Fruit fly (Drosophila melanogaster) whole organism, prepupa: Measurements from ENCODE around the gene CG9674.
A peak's percentile ranks its signal among the peaks of the same experiment; 100 is the strongest.

ENCODE experiments used
- CG10631 ChIP-seq: fragments of 200-800 bp; sonication (Bioruptor generic); optimal IDR thresholded peaks from 2 replicates; lab custom pipeline; 2016; ENCODE audit warnings: missing biosample characterization, missing genetic modification characterization
- CG11762 ChIP-seq: fragments of 200-800 bp; sonication (Bioruptor generic); optimal IDR thresholded peaks from 3 replicates; lab custom pipeline; 2016; ENCODE audit warnings: missing biosample characterization, missing genetic modification characterization; ENCODE audit not compliant: insufficient read depth
- CG11902 ChIP-seq: fragments of 200-800 bp; sonication (Bioruptor generic); optimal IDR thresholded peaks from 3 replicates; lab custom pipeline; 2016; ENCODE audit warnings: missing biosample characterization, missing genetic modification characterization
- CG15336 ChIP-seq: fragments of 200-800 bp; sonication (Bioruptor generic); IDR thresholded peaks from 2 replicates; pipeline ENCODE4 v1.3.6; 2022; ENCODE audit warnings: missing biosample characterization, missing genetic modification characterization
- CG1621 ChIP-seq: fragments of 200-800 bp; sonication (Bioruptor generic); optimal IDR thresholded peaks from 3 replicates; lab custom pipeline; 2018; ENCODE audit warnings: missing biosample characterization, mild to moderate bottlenecking, missing genetic modification characterization
- CG16779 ChIP-seq: fragments of 200-800 bp; sonication (Bioruptor generic); optimal IDR thresholded peaks from 3 replicates; lab custom pipeline; 2017; ENCODE audit warnings: missing biosample characterization, mild to moderate bottlenecking, missing genetic modification characterization
- CG3032 ChIP-seq: fragments of 200-800 bp; optimal IDR thresholded peaks from 2 replicates; lab custom pipeline; 2019; ENCODE audit warnings: missing biosample characterization, mild to moderate bottlenecking, missing genetic modification characterization, moderate library complexity
- CG32006 ChIP-seq: fragments of 200-800 bp; sonication (Bioruptor generic); optimal IDR thresholded peaks from 3 replicates; lab custom pipeline; 2017; ENCODE audit warnings: missing biosample characterization, mild to moderate bottlenecking, missing genetic modification characterization
- CG34406 ChIP-seq: fragments of 200-800 bp; sonication (Bioruptor generic); optimal IDR thresholded peaks from 3 replicates; lab custom pipeline; 2016; ENCODE audit warnings: missing biosample characterization, missing genetic modification characterization
- CG3919 ChIP-seq: fragments of 200-800 bp; sonication (Bioruptor generic); optimal IDR thresholded peaks from 3 replicates; lab custom pipeline; 2016; ENCODE audit warnings: missing biosample characterization, missing genetic modification characterization
- CG6792 ChIP-seq: fragments of 200-800 bp; sonication (Bioruptor generic); optimal IDR thresholded peaks from 3 replicates; lab custom pipeline; 2016; ENCODE audit warnings: missing biosample characterization, missing genetic modification characterization
- CG6808 ChIP-seq: fragments of 200-800 bp; sonication (Bioruptor generic); optimal IDR thresholded peaks from 3 replicates; lab custom pipeline; 2017; ENCODE audit warnings: missing biosample characterization, missing genetic modification characterization, mild to moderate bottlenecking, moderate library complexity, missing genetic modification reagents
- CG6854 ChIP-seq: fragments of 200-800 bp; sonication (Bioruptor generic); optimal IDR thresholded peaks from 2 replicates; lab custom pipeline; 2017; ENCODE audit warnings: missing biosample characterization, mild to moderate bottlenecking, missing genetic modification characterization
- CG7368 ChIP-seq: fragments of 200-800 bp; sonication (Bioruptor generic); optimal IDR thresholded peaks from 3 replicates; lab custom pipeline; 2016; ENCODE audit warnings: missing biosample characterization, missing genetic modification characterization
- CG8119 ChIP-seq: fragments of 200-800 bp; sonication (Bioruptor generic); IDR thresholded peaks from 3 replicates; pipeline ENCODE4 v1.3.6; 2022; ENCODE audit warnings: missing biosample characterization, missing genetic modification characterization
- CG8319 ChIP-seq: fragments of 200-800 bp; sonication (Bioruptor generic); optimal IDR thresholded peaks from 3 replicates; lab custom pipeline; 2016; ENCODE audit warnings: missing biosample characterization, missing genetic modification characterization
- CG8632 ChIP-seq: fragments of 200-800 bp; sonication (Bioruptor generic); optimal IDR thresholded peaks from 3 replicates; lab custom pipeline; 2016; ENCODE audit warnings: missing biosample characterization, missing genetic modification characterization
- CG9139 ChIP-seq: fragments of 200-800 bp; sonication (Bioruptor generic); optimal IDR thresholded peaks from 3 replicates; lab custom pipeline; 2017; ENCODE audit warnings: missing biosample characterization, mild to moderate bottlenecking, missing genetic modification characterization
- Eip75B ChIP-seq: fragments of 200-800 bp; sonication (Bioruptor generic); optimal IDR thresholded peaks from 3 replicates; lab custom pipeline; 2016; ENCODE audit warnings: missing biosample characterization, missing genetic modification characterization
- Eip93F ChIP-seq: fragments of 200-800 bp; sonication (Bioruptor generic); optimal IDR thresholded peaks from 2 replicates; lab custom pipeline; 2016; ENCODE audit warnings: missing biosample characterization, mild to moderate bottlenecking, missing genetic modification characterization
- Ets21C ChIP-seq: fragments of 200-800 bp; sonication (Bioruptor generic); optimal IDR thresholded peaks from 3 replicates; lab custom pipeline; 2016; ENCODE audit warnings: missing biosample characterization, missing genetic modification characterization
- Gug ChIP-seq: fragments of 200-800 bp; sonication (Bioruptor generic); IDR thresholded peaks from 2 replicates; pipeline ENCODE4 v1.3.6; 2022; ENCODE audit warnings: missing biosample characterization, missing genetic modification characterization
- Hr39 ChIP-seq: fragments of 200-800 bp; sonication (Bioruptor generic); optimal IDR thresholded peaks from 2 replicates; lab custom pipeline; 2016; ENCODE audit warnings: missing biosample characterization, missing genetic modification characterization
- Hr4 ChIP-seq: fragments of 200-800 bp; sonication (Bioruptor generic); optimal IDR thresholded peaks from 3 replicates; lab custom pipeline; 2016; ENCODE audit warnings: missing biosample characterization, missing genetic modification characterization
- Lpt ChIP-seq: fragments of 200-800 bp; sonication (Bioruptor generic); optimal IDR thresholded peaks from 3 replicates; lab custom pipeline; 2016; ENCODE audit warnings: missing biosample characterization, missing genetic modification characterization
- Met ChIP-seq: fragments of 200-800 bp; sonication (Bioruptor generic); optimal IDR thresholded peaks from 3 replicates; lab custom pipeline; 2016; ENCODE audit warnings: missing biosample characterization, missing genetic modification characterization
- OdsH ChIP-seq: fragments of 200-800 bp; sonication (Bioruptor generic); optimal IDR thresholded peaks from 3 replicates; lab custom pipeline; 2016; ENCODE audit warnings: missing biosample characterization, missing genetic modification characterization
- Smox ChIP-seq: fragments of 200-800 bp; sonication (Bioruptor generic); optimal IDR thresholded peaks from 3 replicates; lab custom pipeline; 2016; ENCODE audit warnings: missing biosample characterization, missing genetic modification characterization
- Sox102F ChIP-seq: fragments of 200-800 bp; sonication (Bioruptor generic); optimal IDR thresholded peaks from 2 replicates; lab custom pipeline; 2016; ENCODE audit warnings: missing biosample characterization, mild to moderate bottlenecking, missing genetic modification characterization
- Sox14 ChIP-seq: fragments of 200-800 bp; sonication (Bioruptor generic); optimal IDR thresholded peaks from 3 replicates; lab custom pipeline; 2016; ENCODE audit warnings: missing biosample characterization, missing genetic modification characterization
- Sox15 ChIP-seq: fragments of 200-800 bp; sonication (Bioruptor generic); optimal IDR thresholded peaks from 3 replicates; lab custom pipeline; 2016; ENCODE audit warnings: missing biosample characterization, missing genetic modification characterization
- acj6 ChIP-seq: fragments of 200-800 bp; sonication (Bioruptor generic); optimal IDR thresholded peaks from 3 replicates; lab custom pipeline; 2016; ENCODE audit warnings: missing biosample characterization, missing genetic modification characterization
- cyc ChIP-seq: fragments of 200-800 bp; sonication (Bioruptor generic); optimal IDR thresholded peaks from 3 replicates; lab custom pipeline; 2016; ENCODE audit warnings: missing biosample characterization, missing genetic modification characterization
- dac ChIP-seq: fragments of 200-800 bp; sonication (Bioruptor generic); optimal IDR thresholded peaks from 2 replicates; lab custom pipeline; 2017; ENCODE audit warnings: missing biosample characterization, mild to moderate bottlenecking, missing genetic modification characterization
- eg ChIP-seq: fragments of 200-800 bp; sonication (Bioruptor generic); IDR thresholded peaks from 3 replicates; pipeline ENCODE4 v1.3.6; 2022; ENCODE audit warnings: missing biosample characterization, missing genetic modification characterization
- esn ChIP-seq: fragments of 200-800 bp; sonication (Bioruptor generic); optimal IDR thresholded peaks from 2 replicates; lab custom pipeline; 2016; ENCODE audit warnings: missing biosample characterization, mild to moderate bottlenecking, missing genetic modification characterization, moderate library complexity
- fd59A ChIP-seq: fragments of 200-800 bp; sonication (Bioruptor generic); optimal IDR thresholded peaks from 2 replicates; lab custom pipeline; 2017; ENCODE audit warnings: missing biosample characterization, mild to moderate bottlenecking, missing genetic modification characterization, missing genetic modification reagents
- fd85E ChIP-seq: fragments of 200-800 bp; sonication (Bioruptor generic); optimal IDR thresholded peaks from 3 replicates; lab custom pipeline; 2016; ENCODE audit warnings: missing biosample characterization, missing genetic modification characterization
- fkh ChIP-seq: fragments of 200-800 bp; sonication (Bioruptor generic); optimal IDR thresholded peaks from 3 replicates; lab custom pipeline; 2017; ENCODE audit warnings: missing biosample characterization, mild to moderate bottlenecking, missing genetic modification characterization, moderate library complexity
- lz ChIP-seq: fragments of 200-800 bp; sonication (Bioruptor generic); optimal IDR thresholded peaks from 3 replicates; lab custom pipeline; 2016; ENCODE audit warnings: missing biosample characterization, missing genetic modification characterization
- pdm3 ChIP-seq: fragments of 200-800 bp; sonication (Bioruptor generic); optimal IDR thresholded peaks from 3 replicates; lab custom pipeline; 2016; ENCODE audit warnings: missing biosample characterization, missing genetic modification characterization
- salr ChIP-seq, 2 experiments: fragments of 200-800 bp; sonication (Bioruptor generic); optimal IDR thresholded peaks; 3 replicates each; lab custom pipeline; 2016 to 2018; ENCODE audit warnings: missing biosample characterization in 2 of 2, missing genetic modification characterization in 2 of 2, mild to moderate bottlenecking in 1 of 2
- spab ChIP-seq: fragments of 200-800 bp; sonication (Bioruptor generic); optimal IDR thresholded peaks from 2 replicates; lab custom pipeline; 2017; ENCODE audit warnings: missing biosample characterization, mild to moderate bottlenecking, missing genetic modification characterization, missing genetic modification reagents
- ss ChIP-seq, 2 experiments: fragments of 200-800 bp; sonication (Bioruptor generic); optimal IDR thresholded peaks; 2 replicates in 1 of 2; 3 replicates in 1 of 2; lab custom pipeline; 2017 to 2018; ENCODE audit warnings: mild to moderate bottlenecking in 2 of 2, missing biosample characterization in 2 of 2, missing genetic modification characterization in 2 of 2, moderate library complexity in 1 of 2
- svp ChIP-seq: fragments of 200-800 bp; sonication (Bioruptor generic); peaks from one replicate; lab custom pipeline; 2016; ENCODE audit warnings: missing biosample characterization, missing genetic modification characterization
- topi ChIP-seq: fragments of 200-800 bp; sonication (Bioruptor generic); optimal IDR thresholded peaks from 3 replicates; lab custom pipeline; 2016; ENCODE audit warnings: missing biosample characterization, missing genetic modification characterization
- vri ChIP-seq: fragments of 200-800 bp; sonication (Bioruptor generic); optimal IDR thresholded peaks from 3 replicates; lab custom pipeline; 2016; ENCODE audit warnings: missing biosample characterization, mild to moderate bottlenecking, missing genetic modification characterization

CG9674 gene

DNA sequence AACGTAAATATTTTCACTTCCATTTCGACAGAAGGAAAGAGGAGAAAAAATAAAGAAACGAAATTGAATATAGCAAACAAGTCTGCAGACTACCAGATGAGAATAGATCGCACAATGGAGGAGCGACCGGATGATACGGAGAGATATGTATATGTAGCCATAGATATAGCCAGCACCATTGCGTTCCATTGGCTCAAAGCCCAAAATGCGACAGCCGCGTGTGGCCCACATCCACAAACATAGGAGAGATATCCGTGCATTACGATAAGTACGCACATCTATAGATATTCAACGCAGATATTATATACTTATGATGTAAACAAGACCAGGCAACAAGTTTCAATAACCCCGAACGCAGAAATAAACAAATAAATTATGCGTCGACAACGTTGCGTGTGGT lies 4.3 kb downstream of the CG9674 start:
- TF ChIP-seq ss (GFP tag; optimal IDR thresholded peaks at IDR 0.05; lab: Kevin White, UChicago) (peak; percentile 43 to 58), svp (GFP tag; lab: Kevin White, UChicago) (no peak), CG32006 (GFP tag; lab: Kevin White, UChicago) (no peak), CG16779 (no peak), eg (GFP tag; lab: Robert Waterston, UW) (no peak), CG3032 (no peak), Smox (GFP tag; lab: Kevin White, UChicago) (no peak), CG9139 (peak; percentile 39), CG3919 (GFP tag; lab: Kevin White, UChicago) (no peak), CG10631 (GFP tag; lab: Kevin White, UChicago) (no peak), CG6808 (GFP tag; lab: Kevin White, UChicago) (peak; percentile 50), fkh (GFP tag; lab: Kevin White, UChicago) (no peak), CG1621 (no peak), OdsH (GFP tag; lab: Kevin White, UChicago) (no peak)

DNA sequence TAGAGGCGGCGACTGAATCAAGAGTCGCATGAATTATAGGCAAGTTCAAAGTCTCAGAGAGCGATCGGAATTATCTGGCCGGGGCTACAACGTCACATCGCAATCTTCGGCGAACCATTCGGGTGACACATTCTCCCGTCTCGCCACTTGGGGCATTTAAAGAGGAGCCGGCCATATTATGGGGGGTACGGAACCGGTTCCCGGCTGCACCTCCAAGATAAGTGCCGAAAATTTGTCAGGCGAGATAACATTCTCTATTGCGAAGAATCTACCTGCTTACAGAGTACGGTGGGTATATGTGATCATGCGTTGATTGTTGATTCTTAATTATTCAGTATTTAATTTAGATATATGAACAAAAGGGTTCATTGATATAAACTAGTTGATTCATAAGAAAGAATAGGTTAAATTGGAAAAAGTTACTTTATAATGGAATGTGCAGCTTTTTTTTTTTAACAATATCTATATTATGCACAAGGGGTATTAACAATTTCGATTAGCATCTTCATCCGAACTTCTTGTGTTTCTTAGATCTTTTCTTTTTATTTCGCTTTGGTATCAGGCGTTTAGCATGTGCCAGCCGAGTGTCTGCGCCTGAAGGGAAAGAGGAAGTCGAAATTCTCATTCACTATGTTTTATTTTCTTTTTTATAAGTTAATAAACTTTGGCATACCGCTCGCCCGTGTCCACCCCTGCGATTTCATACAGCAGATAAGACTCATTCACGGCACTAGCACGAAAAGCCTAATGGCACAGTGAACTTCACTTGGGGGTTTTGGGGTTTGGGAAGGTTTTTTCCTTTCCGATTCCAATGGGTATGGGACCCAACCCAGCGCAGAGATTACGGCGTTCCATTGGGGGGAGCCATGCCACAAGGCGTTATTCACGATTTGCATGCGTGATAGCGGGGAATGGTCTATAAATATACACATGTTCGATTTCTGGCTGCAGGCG lies 5.8 kb downstream of the CG9674 start:
- TF ChIP-seq CG8319 (GFP tag; lab: Kevin White, UChicago) (no peak), fd59A (no peak), CG16779 (no peak), Eip93F (GFP tag; lab: Kevin White, UChicago) (peak; percentile 41), CG8119 (GFP tag; lab: Robert Waterston, UW) (0 out of 3 replicates have a peak, but pooled peaks have one; percentile 13), CG6792 (no peak), topi (GFP tag; lab: Kevin White, UChicago) (peak; percentile 46), vri (peak; percentile 88), lz (GFP tag; lab: Kevin White, UChicago) (peak; percentile 39), CG10631 (GFP tag; lab: Kevin White, UChicago) (no peak), eg (GFP tag; lab: Robert Waterston, UW) (no peak), spab (no peak), CG6808 (GFP tag; lab: Kevin White, UChicago) (peak; percentile 51), CG32006 (GFP tag; lab: Kevin White, UChicago) (peak; percentile 68), CG3919 (GFP tag; lab: Kevin White, UChicago) (no peak), CG1621 (no peak), pdm3 (GFP tag; lab: Kevin White, UChicago) (peak; percentile 37), Met (GFP tag; lab: Kevin White, UChicago) (peak; percentile 64), Hr4 (peak; percentile 53), CG8632 (no peak), Sox102F (GFP tag; lab: Kevin White, UChicago) (peak; percentile 48), CG11902 (GFP tag; lab: Kevin White, UChicago) (no peak), esn (GFP tag; lab: Kevin White, UChicago) (peak; percentile 62), Sox15 (no peak), CG7368 (GFP tag; lab: Kevin White, UChicago) (no peak), Ets21C (GFP tag; lab: Kevin White, UChicago) (peak; percentile 17), dac (no peak), CG6854 (GFP tag; lab: Kevin White, UChicago) (peak; percentile 39), Gug (no peak), Smox (GFP tag; lab: Kevin White, UChicago) (peak; percentile 56), salr (GFP tag; optimal IDR thresholded peaks at IDR 0.05; lab: Kevin White, UChicago) (peak in 1 of 2 experiments; percentile 18), acj6 (peak; percentile 35), Eip75B (GFP tag; lab: Kevin White, UChicago) (no peak), CG34406 (GFP tag; lab: Kevin White, UChicago) (no peak), Hr39 (GFP tag; lab: Kevin White, UChicago) (peak; percentile 49), cyc (GFP tag; lab: Kevin White, UChicago) (no peak), Sox14 (GFP tag; lab: Kevin White, UChicago) (peak; percentile 52), svp (GFP tag; lab: Kevin White, UChicago) (peak; percentile 91), Lpt (GFP tag; lab: Kevin White, UChicago) (no peak), CG15336 (GFP tag; lab: Robert Waterston, UW) (peak; percentile 54; the same call in 1 of the 2 replicates), CG11762 (peak; percentile 25), fd85E (no peak)
